Fruit fly (Drosophila melanogaster) whole organism, embryonic: Measurements from ENCODE around the gene Rpp20.

ENCODE experiments used
- CG12071 ChIP-seq: fragments of 200-800 bp; sonication (Bioruptor generic); optimal IDR thresholded peaks from 3 replicates; lab custom pipeline; 2018; ENCODE audit warnings: missing biosample characterization, mild to moderate bottlenecking, missing genetic modification characterization
- CG14667 ChIP-seq: fragments of 200-800 bp; sonication (Bioruptor generic); IDR thresholded peaks from 2 replicates; pipeline ENCODE4 v1.3.6; 2022; ENCODE audit warnings: missing biosample characterization, missing genetic modification characterization
- CG2678 ChIP-seq: fragments of 200-800 bp; sonication (Bioruptor generic); optimal IDR thresholded peaks from 3 replicates; lab custom pipeline; 2019; ENCODE audit warnings: missing biosample characterization, mild to moderate bottlenecking, missing genetic modification characterization, moderate library complexity
- CG31365 ChIP-seq: fragments of 200-800 bp; sonication (Bioruptor generic); optimal IDR thresholded peaks from 2 replicates; lab custom pipeline; 2018; ENCODE audit warnings: missing biosample characterization, mild to moderate bottlenecking, missing genetic modification characterization
- CG31388 ChIP-seq: fragments of 200-800 bp; sonication (Bioruptor generic); optimal IDR thresholded peaks from 2 replicates; lab custom pipeline; 2016; ENCODE audit warnings: missing biosample characterization, missing genetic modification characterization
- CG9876 ChIP-seq: fragments of 200-800 bp; sonication (Bioruptor generic); optimal IDR thresholded peaks from 2 replicates; lab custom pipeline; 2016; ENCODE audit warnings: missing biosample characterization, missing genetic modification characterization
- Dek ChIP-seq: fragments of 200-800 bp; sonication (Bioruptor generic); optimal IDR thresholded peaks from 3 replicates; lab custom pipeline; 2019; ENCODE audit warnings: missing biosample characterization, mild to moderate bottlenecking, missing genetic modification characterization, moderate library complexity
- Oli ChIP-seq: fragments of 200-800 bp; sonication (Bioruptor generic); optimal IDR thresholded peaks from 2 replicates; lab custom pipeline; 2018; ENCODE audit warnings: missing biosample characterization, mild to moderate bottlenecking, missing genetic modification characterization, moderate library complexity
- Sin3A ChIP-seq: fragments of >200 bp; optimal IDR thresholded peaks from 2 replicates; lab custom pipeline; 2018
- emc ChIP-seq: fragments of 200-800 bp; sonication (Bioruptor generic); optimal IDR thresholded peaks from 2 replicates; lab custom pipeline; 2016; ENCODE audit warnings: missing biosample characterization, missing genetic modification characterization
- pnt ChIP-seq: fragments of 200-800 bp; sonication (Bioruptor generic); optimal IDR thresholded peaks from 3 replicates; lab custom pipeline; 2016; ENCODE audit warnings: missing biosample characterization, missing genetic modification characterization
- psq ChIP-seq: fragments of 200-800 bp; sonication (Bioruptor generic); optimal IDR thresholded peaks from 2 replicates; lab custom pipeline; 2017; ENCODE audit warnings: missing biosample characterization, missing genetic modification characterization
- repo ChIP-seq: fragments of 200-800 bp; sonication (Bioruptor generic); optimal IDR thresholded peaks from 2 replicates; lab custom pipeline; 2016; ENCODE audit warnings: missing biosample characterization, missing genetic modification characterization

- no peak for TF ChIP-seq CG31365 (tag; lab: Kevin White, UChicago)
- TF ChIP-seq psq (GFP tag; lab: Kevin White, UChicago): no peak
- no peak for TF ChIP-seq repo (GFP tag; lab: Kevin White, UChicago)
- TF ChIP-seq CG14667 (GFP tag; lab: Robert Waterston, UW): no peak
- no peak for TF ChIP-seq CG9876
- TF ChIP-seq CG31388: no peak
- no peak for TF ChIP-seq Oli (tag; lab: Kevin White, UChicago)
- no peak for TF ChIP-seq CG2678 (tag; lab: Kevin White, UChicago)
- no peak for TF ChIP-seq emc (GFP tag; lab: Kevin White, UChicago)
- TF ChIP-seq Dek (tag; lab: Kevin White, UChicago): no peak
- no peak for TF ChIP-seq Sin3A (lab: Kevin White, UChicago)
- TF ChIP-seq pnt: no peak
- TF ChIP-seq CG12071 (GFP tag; lab: Kevin White, UChicago): no peak
Observed at dm6 chrX:19791832-19792231, 47.6 kb downstream of the Rpp20 start.
